Worm (Caenorhabditis elegans) whole organism, dauer: ENCODE results near the gene lron-3.

Experiments
- unc-62 ChIP-seq: sonication (generic microtip); optimal IDR thresholded peaks from 2 replicates; lab custom pipeline; 2017; ENCODE audit warnings: missing biosample characterization, missing genetic modification reagents, missing genetic modification characterization

lron-3 gene

DNA sequence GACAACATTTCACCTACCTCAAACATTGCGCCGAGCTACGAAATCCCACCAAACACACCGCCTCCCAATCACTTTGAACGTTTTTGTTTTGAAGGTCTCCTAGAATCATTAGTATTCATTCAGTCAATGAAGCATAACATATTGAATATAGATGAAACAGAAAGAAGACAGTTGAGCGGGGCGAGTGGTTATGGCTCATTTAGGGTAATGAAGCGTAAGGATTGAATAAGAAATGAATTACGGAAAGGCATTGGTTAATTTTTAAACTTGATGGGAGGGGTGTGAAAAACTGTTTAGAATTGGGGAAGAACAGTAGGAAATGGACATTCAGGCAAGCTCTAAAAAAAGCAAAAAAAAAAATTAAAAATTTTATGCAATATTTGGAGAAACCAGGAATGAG is at the start of gene lron-3:
Gene lron-3 (minus strand): TSS at position 101 of the 400 bp plus-strand sequence.
- no peak for TF ChIP-seq unc-62

DNA sequence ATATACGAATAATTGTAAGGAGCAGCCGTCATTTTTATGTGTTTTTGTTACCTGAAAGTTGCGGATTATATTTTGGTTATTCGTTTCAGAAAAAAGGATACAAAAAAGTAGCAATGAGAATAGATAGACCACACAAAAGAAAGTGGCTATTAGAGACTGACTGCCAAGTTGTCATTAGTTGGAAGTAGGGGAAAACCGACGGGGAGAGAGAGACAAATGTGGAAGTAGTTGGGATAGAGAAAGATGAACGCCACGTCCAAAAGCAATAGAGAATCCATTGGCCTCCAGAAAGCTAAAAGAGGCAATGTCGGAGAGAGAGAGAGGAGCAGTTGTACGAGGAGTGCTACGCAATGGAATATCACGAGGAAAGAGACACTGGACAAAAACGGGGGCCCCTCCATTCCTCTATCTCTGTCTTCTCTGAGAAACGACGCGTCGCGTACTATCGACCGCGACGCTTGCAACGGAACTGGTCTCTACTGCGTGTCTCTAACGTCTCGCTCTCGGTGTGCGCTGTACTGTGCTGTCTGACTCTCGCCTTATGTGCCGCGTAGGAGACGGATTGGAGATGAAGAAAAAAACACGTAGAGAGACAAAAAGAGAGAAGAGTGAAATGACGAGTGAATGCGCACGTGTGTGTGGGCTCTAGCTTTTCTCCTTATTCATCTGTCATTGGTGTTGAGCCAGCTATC is 49.0 kb upstream of the lron-3 start, which contains the start of gene rab-14:
Gene rab-14 (minus strand): TSS at position 51 of the 692 bp plus-strand sequence.
- TF ChIP-seq unc-62 = no peak

ce11 chrX:15604236-15604635 is 46.5 kb upstream of the lron-3 start:
- no peak for TF ChIP-seq unc-62

- no peak for TF ChIP-seq unc-62
These were observed 42.9 kb upstream of the lron-3 start, which contains the start of gene ent-2 for ce11 chrX:15600512-15601117. Gene ent-2 (plus strand): TSS chrX:15601067.

DNA sequence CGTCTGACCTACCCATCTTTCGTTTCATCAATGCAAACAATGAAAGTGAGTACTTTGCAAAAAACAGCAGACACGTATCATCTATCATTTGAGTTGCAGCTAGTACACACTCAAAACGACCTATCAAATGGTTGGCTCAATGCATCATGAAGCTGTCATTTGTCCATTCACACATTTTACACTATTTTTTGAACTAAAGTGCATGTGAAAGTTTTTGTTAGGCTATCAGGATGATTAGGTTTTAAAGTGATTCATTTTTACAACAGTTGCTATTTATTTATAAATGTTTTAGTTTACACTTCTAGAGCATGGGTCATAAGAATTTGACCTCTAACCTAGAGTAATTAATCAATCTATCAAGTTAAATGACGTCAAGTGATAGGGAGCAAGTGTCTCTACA is 42.2 kb upstream of the lron-3 start:
- TF ChIP-seq unc-62 = no peak

DNA sequence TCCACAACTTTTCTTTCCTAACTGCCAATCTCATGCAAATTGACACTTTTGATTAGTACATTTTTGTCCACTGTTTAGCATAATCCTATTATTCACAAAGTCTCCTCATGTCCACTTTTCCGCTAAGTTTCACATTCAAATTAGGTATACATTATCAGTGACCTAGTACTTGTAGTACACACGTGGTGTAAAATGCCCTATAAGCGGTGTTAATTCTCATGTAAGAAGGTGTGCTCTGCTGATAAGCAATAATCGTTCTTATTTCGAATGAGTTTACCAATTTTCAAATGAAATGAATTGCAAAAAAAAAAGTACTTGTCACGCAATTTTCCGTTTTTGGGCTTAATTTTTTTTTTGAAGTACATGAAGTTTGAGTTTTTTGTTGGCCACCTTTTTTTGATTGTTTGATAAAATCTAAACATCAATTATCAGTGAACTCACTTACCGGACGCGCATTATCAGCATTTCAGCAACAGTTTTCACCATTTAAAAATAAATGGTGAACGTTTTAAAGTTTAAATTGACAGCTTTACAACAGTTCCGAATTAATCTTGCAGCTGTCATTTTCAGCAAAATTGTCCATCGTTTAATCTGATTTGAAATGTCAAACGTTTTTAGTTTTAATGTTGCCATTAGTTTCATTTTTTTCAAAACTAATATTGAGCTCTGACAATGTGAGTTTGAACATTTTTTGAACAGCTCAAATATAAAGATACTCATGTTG is 41.1 kb upstream of the lron-3 start:
- TF ChIP-seq unc-62 = no peak

DNA sequence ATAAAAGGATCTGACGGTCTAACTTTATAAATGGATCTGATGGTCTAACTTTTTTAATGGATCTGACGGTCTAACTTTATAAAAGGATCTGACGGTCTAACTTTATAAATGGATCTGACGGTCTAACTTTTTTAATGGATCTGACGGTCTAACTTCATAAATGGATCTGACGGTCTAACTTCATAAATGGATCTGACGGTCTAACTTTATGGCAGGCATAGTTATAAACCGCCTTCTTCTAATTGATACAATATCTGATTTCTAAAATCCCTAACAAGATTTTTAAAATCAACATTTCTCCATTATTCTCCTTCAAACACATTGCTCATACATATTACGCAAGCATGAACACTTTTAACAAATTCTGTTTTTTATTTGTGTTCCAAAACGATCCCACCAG is 39.3 kb upstream of the lron-3 start, which contains the start of gene K09A9.8:
Gene K09A9.8 (minus strand): TSS at position 101 of the 400 bp plus-strand sequence.
- no peak for TF ChIP-seq unc-62

ce11 chrX:15594019-15594418 is 36.3 kb upstream of the lron-3 start:
- TF ChIP-seq unc-62 = no peak

- no peak for TF ChIP-seq unc-62
These were observed 35.6 kb upstream of the lron-3 start for ce11 chrX:15593366-15593765.

DNA sequence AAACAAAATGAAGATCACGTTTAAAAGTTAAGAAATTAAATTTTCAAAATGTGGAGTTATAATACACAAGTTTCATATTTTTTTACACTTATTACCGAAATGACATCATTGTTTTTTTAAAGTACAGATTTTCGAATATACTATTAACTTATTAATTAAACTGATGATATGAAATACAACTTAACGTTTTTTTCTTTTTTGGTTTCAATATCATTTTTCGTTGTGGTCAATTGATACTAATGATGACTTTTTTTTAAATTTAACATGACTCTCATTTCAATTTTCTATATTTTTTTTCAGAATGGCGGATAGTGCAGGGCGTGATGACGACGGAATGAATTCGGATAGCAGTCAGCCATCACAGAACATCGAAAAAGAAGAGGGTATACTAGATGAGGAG is 33.3 kb upstream of the lron-3 start, which contains the start of gene usp-33:
Gene usp-33 (plus strand): TSS at position 301 of the 400 bp plus-strand sequence.
- no peak for TF ChIP-seq unc-62

ce11 chrX:15590347-15590928 is 32.7 kb upstream of the lron-3 start, which contains the start of gene gas-1:
Gene gas-1 (minus strand): TSS chrX:15590397.
- TF ChIP-seq unc-62 = no peak

DNA sequence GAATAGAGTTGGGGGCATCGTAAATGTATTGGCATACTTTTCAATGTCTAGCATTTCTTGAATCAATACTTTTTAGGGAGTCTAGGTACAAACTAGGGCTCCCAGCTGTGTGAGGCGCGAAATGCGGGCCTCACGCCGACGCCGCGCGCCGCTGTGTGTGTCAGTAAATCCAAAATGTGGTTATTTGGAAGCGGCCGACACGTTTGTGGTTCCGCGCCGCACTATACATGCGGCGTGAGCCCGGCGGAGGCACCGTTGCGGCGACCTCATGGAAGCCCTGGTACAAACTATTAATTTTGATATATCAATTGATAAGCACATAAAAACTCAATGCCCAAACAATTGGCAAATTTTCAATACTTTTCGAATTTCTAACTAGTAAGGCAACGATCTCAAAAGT is 28.4 kb upstream of the lron-3 start:
- no peak for TF ChIP-seq unc-62

DNA sequence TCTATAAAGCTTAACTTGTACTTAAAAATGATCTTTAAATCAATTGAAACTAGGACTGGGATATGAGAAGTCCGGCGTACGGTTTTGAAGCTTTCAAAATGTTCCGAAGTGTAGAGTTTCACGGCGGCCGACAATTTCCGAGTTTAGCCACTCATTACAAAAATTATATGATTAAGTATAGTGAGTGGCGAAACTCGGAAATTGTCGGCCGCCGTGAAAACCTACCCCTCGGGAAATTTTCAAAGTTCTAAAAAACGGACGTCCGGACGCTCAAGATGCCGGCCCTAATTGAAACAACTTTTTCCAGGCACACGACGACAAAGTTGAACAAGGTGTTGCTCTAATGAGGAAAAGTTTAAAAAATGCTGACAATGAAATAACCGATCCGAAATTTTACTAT is 27.4 kb upstream of the lron-3 start:
- TF ChIP-seq unc-62 = no peak

- TF ChIP-seq unc-62 = no peak
These were observed 19.2 kb upstream of the lron-3 start, which contains the start of gene K09A9.6 for ce11 chrX:15576942-15577341. Gene K09A9.6 (plus strand): TSS chrX:15577242.

ce11 chrX:15575460-15575859 is 17.7 kb upstream of the lron-3 start:
- TF ChIP-seq unc-62 = no peak

- TF ChIP-seq unc-62 = no peak
These were observed 14.3 kb upstream of the lron-3 start for ce11 chrX:15572021-15572420.

DNA sequence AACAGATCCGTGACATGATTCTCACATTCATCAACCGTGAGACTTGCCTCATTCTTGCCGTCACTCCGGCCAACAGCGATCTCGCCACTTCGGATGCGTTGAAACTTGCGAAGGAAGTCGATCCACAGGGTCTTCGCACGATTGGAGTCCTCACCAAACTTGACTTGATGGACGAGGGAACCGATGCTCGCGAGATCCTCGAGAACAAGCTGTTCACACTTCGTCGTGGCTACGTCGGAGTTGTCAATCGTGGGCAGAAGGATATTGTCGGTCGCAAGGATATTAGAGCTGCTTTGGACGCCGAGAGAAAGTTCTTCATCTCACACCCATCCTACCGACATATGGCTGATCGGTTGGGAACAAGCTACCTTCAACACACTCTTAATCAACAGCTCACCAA is 11.9 kb upstream of the lron-3 start:
- TF ChIP-seq unc-62 = no peak
